Fruit fly (Drosophila melanogaster): ENCODE data around the gene CG13014.

- TF ChIP-seq CTCF (optimal IDR thresholded peaks at IDR 0.05) (no peak), CG8478 (optimal IDR thresholded peaks at IDR 0.05) (no peak)
These were observed 46.8 kb upstream of the CG13014 start, which contains the start of gene CG9903 for dm6 chrX:16540802-16541346.

All from S2 (cell line).